Fruit fly (Drosophila melanogaster): ENCODE results near the gene Usp12-46.

The Usp12-46 gene

dm6 chr3R:22752929-22753328 is 2.2 kb downstream of the Usp12-46 start:
- TF ChIP-seq usp (GFP tag; optimal IDR thresholded peaks at IDR 0.05) (no peak), EcR (GFP tag; optimal IDR thresholded peaks at IDR 0.05) (no peak), psq (optimal IDR thresholded peaks at IDR 0.05) (no peak), Dll (optimal IDR thresholded peaks at IDR 0.05) (no peak), pan (optimal IDR thresholded peaks at IDR 0.05) (no peak), CG8478 (optimal IDR thresholded peaks at IDR 0.05) (no peak)

DNA sequence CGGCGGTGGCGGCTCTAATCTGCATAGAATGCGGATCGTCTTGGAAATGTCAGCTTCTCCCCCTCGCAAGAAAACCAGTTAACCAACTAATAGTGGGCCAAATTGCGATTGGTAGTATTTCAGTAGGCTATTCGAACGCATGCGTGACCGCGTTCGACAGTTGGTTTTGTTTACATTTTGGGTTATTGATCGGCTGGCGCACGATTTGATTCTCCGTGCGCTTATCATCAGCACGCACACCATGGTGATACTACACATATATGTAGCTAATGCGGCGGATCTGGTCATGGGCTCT is 2.8 kb downstream of the Usp12-46 start:
- no peak for TF ChIP-seq psq (optimal IDR thresholded peaks at IDR 0.05)
- no peak for TF ChIP-seq Dll (optimal IDR thresholded peaks at IDR 0.05)

dm6 chr3R:22753895-22754774 is 3.4 kb downstream of the Usp12-46 start:
- peak; percentile 61 for TF ChIP-seq Dll (optimal IDR thresholded peaks at IDR 0.05)
- TF ChIP-seq usp (GFP tag; optimal IDR thresholded peaks at IDR 0.05): no peak

DNA sequence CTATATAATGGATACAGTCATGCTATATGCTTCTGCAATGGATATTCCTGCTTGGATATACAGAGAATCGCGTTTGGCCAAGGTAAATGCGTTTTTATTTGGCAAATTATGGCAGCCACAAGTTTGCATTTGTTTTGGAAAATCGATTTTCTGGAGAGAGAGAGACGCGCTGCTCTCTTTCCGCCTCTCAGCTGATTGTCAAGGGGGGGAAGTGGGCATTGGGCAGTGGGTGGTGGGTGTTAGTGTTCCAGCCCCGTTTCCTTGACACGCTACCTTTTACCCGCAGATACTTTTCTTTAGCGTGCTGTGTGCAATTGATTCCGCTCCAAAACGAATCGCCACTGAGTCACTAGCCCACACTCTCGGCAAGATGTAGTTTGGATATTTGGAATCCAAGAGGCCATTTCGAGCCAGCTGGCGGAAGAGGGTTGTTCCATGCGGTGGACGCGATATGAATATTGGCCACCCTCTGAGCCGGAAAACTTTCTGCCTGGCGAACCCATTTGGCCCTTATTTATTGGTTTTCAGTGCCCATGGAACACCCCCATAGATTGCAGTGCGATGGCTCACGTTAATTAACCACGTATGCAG is 4.6 kb downstream of the Usp12-46 start:
- TF ChIP-seq usp (GFP tag; optimal IDR thresholded peaks at IDR 0.05) (no peak), Dll (optimal IDR thresholded peaks at IDR 0.05) (peak; percentile 27)

DNA sequence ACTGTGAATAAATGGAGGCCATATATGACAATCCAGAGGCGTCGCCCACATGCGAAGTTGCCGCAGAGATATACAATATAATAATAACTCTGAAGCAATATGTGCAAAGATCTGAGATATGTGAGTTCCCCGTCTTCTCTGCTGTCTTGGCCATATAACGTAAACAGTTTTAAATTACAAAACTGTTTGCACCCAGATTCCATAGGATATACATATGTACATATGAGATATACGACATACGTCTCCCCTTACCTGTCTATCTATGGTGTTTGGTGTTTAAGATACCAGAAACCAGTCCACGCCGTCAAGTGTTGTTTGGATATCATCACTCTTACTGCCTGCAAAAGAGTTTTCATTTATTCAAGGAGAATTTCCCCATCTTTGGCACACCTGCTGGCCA is 5.6 kb downstream of the Usp12-46 start:
- no peak for TF ChIP-seq Dll (optimal IDR thresholded peaks at IDR 0.05)
- no peak for TF ChIP-seq EcR (GFP tag; optimal IDR thresholded peaks at IDR 0.05)
- no peak for TF ChIP-seq psq (optimal IDR thresholded peaks at IDR 0.05)
- no peak for TF ChIP-seq CG8478 (optimal IDR thresholded peaks at IDR 0.05)
- TF ChIP-seq pan (optimal IDR thresholded peaks at IDR 0.05): no peak
- TF ChIP-seq usp (GFP tag; optimal IDR thresholded peaks at IDR 0.05): no peak

DNA sequence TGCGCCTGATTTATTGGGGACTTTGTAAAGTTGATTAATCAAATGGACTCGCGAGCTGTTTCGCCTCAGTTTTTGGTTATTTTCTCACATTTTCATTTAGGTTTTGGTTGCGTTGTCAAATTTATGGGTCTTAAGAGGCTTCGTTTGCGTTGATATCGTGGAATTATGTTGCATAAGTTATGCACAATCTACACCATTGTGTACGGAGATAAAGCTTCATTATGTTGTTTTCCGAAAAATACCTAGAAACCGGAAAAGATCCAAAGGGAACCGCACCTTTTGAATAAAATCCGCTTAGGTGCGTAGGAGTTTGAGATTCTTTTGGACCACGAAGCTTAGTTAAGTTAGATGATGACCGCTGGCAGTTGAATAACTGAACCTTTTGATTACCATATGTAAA is 6.4 kb downstream of the Usp12-46 start:
- no peak for TF ChIP-seq pan (optimal IDR thresholded peaks at IDR 0.05)
- TF ChIP-seq psq (optimal IDR thresholded peaks at IDR 0.05): no peak
- TF ChIP-seq usp (GFP tag; optimal IDR thresholded peaks at IDR 0.05): no peak
- TF ChIP-seq Dll (optimal IDR thresholded peaks at IDR 0.05): no peak
- no peak for TF ChIP-seq EcR (GFP tag; optimal IDR thresholded peaks at IDR 0.05)

- TF ChIP-seq usp (GFP tag; optimal IDR thresholded peaks at IDR 0.05): no peak
- TF ChIP-seq psq (optimal IDR thresholded peaks at IDR 0.05): no peak
Observed at dm6 chr3R:22760988-22761387, 10.3 kb downstream of the Usp12-46 start, which contains the start of gene Nepl13. Nepl13 (minus strand) TSS chr3R:22761076.

- no peak for TF ChIP-seq psq (optimal IDR thresholded peaks at IDR 0.05)
- TF ChIP-seq CG8478 (optimal IDR thresholded peaks at IDR 0.05): no peak
- no peak for TF ChIP-seq usp (GFP tag; optimal IDR thresholded peaks at IDR 0.05)
- TF ChIP-seq EcR (GFP tag; optimal IDR thresholded peaks at IDR 0.05): no peak
- TF ChIP-seq pan (optimal IDR thresholded peaks at IDR 0.05): no peak
- TF ChIP-seq Dll (optimal IDR thresholded peaks at IDR 0.05): no peak
Observed at dm6 chr3R:22763587-22763986, 12.9 kb downstream of the Usp12-46 start, which contains the start of gene Nepl14. Nepl14 (minus strand) TSS chr3R:22763711.

dm6 chr3R:22766072-22766471 is 15.4 kb downstream of the Usp12-46 start, which contains the start of gene Nepl15:
Nepl15 (minus strand) TSS chr3R:22766172.
- no peak for TF ChIP-seq Dll (optimal IDR thresholded peaks at IDR 0.05)
- TF ChIP-seq CG8478 (optimal IDR thresholded peaks at IDR 0.05): no peak
- no peak for TF ChIP-seq EcR (GFP tag; optimal IDR thresholded peaks at IDR 0.05)
- TF ChIP-seq usp (GFP tag; optimal IDR thresholded peaks at IDR 0.05): no peak
- TF ChIP-seq psq (optimal IDR thresholded peaks at IDR 0.05): no peak
- no peak for TF ChIP-seq pan (optimal IDR thresholded peaks at IDR 0.05)

DNA sequence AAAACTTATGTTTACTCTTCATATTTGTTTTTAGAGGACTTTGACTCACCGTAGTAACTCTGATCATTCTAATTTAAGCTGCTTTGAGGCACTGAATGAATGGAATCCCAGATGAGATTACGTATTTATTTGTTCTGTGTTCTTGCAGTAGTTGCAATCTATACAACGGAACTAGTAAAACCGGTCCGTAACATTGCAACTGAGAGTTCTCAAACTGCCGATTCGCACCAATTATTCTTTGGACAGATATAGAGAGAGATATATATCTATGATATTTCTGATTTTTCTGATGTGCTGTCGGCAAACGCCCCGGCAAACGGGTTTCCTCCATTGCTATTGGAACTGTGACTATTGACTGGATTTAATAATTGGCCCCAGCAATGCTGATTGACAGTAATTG is 16.9 kb downstream of the Usp12-46 start, which contains the start of gene CG13841:
TSS of gene CG13841 (minus strand) at position 101 of the 400 bp plus-strand sequence.
- TF ChIP-seq psq (optimal IDR thresholded peaks at IDR 0.05) (no peak), EcR (GFP tag; optimal IDR thresholded peaks at IDR 0.05) (no peak), Dll (optimal IDR thresholded peaks at IDR 0.05) (no peak), CG8478 (optimal IDR thresholded peaks at IDR 0.05) (no peak), usp (GFP tag; optimal IDR thresholded peaks at IDR 0.05) (no peak), pan (optimal IDR thresholded peaks at IDR 0.05) (no peak)

- TF ChIP-seq psq (optimal IDR thresholded peaks at IDR 0.05) (no peak), pan (optimal IDR thresholded peaks at IDR 0.05) (no peak), usp (GFP tag; optimal IDR thresholded peaks at IDR 0.05) (no peak), EcR (GFP tag; optimal IDR thresholded peaks at IDR 0.05) (no peak), CG8478 (optimal IDR thresholded peaks at IDR 0.05) (no peak), Dll (optimal IDR thresholded peaks at IDR 0.05) (no peak)
Observed at dm6 chr3R:22768633-22769032, 17.9 kb downstream of the Usp12-46 start, which contains the start of gene CG43091. CG43091 (minus strand) TSS chr3R:22768733.

- TF ChIP-seq EcR (GFP tag; optimal IDR thresholded peaks at IDR 0.05) (no peak), Dll (optimal IDR thresholded peaks at IDR 0.05) (no peak), CG8478 (optimal IDR thresholded peaks at IDR 0.05) (no peak), pan (optimal IDR thresholded peaks at IDR 0.05) (no peak), psq (optimal IDR thresholded peaks at IDR 0.05) (no peak), usp (GFP tag; optimal IDR thresholded peaks at IDR 0.05) (no peak)
Observed at dm6 chr3R:22769567-22769966, 18.9 kb downstream of the Usp12-46 start, which contains the start of gene CG43092. CG43092 (minus strand) TSS chr3R:22769667.

DNA sequence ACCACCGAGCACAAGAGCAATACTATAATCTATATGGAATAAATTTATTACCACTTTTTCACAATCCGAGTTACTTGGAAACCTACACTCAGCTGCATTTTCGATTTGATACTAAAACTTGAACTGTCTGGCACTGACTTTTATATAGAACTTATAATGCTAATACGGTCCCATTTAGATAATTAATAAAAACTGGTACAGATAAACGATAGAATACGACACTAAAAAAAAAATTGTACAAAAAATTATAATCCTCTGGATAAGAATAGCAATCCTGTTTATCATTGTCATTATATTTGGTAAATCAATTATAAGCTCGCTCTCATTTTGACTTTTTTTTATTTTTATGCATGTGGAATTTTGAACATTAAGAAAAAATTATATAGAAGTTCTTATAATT is 19.5 kb downstream of the Usp12-46 start, which contains the start of gene CG43093:
TSS of gene CG43093 (minus strand) at position 101 of the 400 bp plus-strand sequence.
- TF ChIP-seq pan (optimal IDR thresholded peaks at IDR 0.05) (no peak), CG8478 (optimal IDR thresholded peaks at IDR 0.05) (no peak), psq (optimal IDR thresholded peaks at IDR 0.05) (no peak)
